Worm (Caenorhabditis elegans): ENCODE data around the gene C49F8.1.

The C49F8.1 gene

DNA sequence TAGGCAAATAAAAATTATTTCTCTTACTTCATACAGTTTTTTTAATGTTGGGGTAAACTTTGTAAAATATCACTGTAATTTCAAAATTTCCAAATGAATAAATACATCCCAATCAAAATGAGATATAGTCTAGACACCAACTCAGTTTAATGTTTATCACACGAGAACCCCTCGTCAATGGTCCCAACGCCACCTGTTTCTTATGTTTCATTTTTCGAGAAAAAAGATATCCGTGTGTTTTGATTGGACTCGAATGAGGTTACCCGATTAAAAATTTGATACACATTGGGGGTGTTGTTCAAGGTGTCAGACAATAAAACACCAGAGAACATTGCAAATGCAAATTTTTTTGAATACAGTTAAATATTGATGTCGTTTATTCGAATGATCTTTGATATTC is 47.3 kb downstream of the C49F8.1 start:
- TF ChIP-seq ama-1 (optimal IDR thresholded peaks at IDR 0.05) (no peak), ama-1 (GFP tag; optimal IDR thresholded peaks at IDR 0.05) (no peak), attf-6 (GFP tag; IDR thresholded peaks at IDR 0.05) (no peak), ceh-91 (GFP tag; IDR thresholded peaks at IDR 0.05) (no peak), lin-40 (tag; optimal IDR thresholded peaks at IDR 0.05) (no peak)

DNA sequence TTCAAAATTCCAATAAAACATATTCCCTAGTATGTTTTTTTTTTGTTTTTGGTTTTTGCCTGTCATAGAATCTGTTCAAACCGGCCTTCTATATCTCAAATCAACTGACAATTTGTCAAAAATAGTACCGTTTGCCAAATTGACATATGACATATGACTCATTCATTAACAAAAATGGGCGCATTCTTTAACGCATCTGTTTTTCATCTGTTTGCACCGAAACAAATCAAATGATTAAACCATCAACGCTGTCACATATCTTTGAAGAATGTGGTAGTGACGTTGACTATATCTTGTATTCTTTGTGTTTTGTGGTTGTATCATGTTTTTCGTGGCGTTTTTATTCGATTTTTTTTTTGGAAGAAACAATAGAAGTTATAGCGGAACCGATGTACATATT is 49.7 kb downstream of the C49F8.1 start:
- no peak for TF ChIP-seq ztf-25 (GFP tag; IDR thresholded peaks at IDR 0.05)
- TF ChIP-seq die-1 (tag; optimal IDR thresholded peaks at IDR 0.05) = no peak

Data from whole organism, young adult.